Fruit fly (Drosophila melanogaster): Measurements from ENCODE around the gene CG42823.

The CG42823 gene

DNA sequence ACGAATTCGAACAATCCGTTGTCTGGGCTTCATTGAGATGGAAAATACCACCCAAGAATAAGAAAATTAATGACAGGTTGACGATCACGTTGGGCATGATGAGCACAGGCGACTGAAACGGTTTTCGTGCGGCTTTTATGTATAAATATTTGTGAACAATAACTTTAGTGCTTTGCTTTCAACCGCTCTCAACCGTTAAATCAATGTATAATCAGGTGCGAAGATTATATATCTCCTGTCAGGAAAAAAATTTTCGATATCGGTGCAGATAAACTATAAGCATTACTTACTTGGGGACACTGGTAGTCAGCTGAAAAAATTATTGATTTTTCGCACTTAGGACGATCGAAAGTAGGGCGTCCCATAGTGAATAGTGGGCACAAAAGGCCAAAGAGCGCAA is at the start of gene CG42823:
Gene CG42823 (minus strand): TSS at position 101 of the 400 bp plus-strand sequence.
- no peak for TF ChIP-seq topi (GFP tag; optimal IDR thresholded peaks at IDR 0.05)
- no peak for TF ChIP-seq CG11762 (GFP tag; optimal IDR thresholded peaks at IDR 0.05; ENCODE audit: insufficient read depth)
- TF ChIP-seq CG1621 (tag; optimal IDR thresholded peaks at IDR 0.05): no peak
- no peak for TF ChIP-seq CG9139 (GFP tag; optimal IDR thresholded peaks at IDR 0.05)
- no peak for TF ChIP-seq CG31627 (GFP tag; optimal IDR thresholded peaks at IDR 0.05)

DNA sequence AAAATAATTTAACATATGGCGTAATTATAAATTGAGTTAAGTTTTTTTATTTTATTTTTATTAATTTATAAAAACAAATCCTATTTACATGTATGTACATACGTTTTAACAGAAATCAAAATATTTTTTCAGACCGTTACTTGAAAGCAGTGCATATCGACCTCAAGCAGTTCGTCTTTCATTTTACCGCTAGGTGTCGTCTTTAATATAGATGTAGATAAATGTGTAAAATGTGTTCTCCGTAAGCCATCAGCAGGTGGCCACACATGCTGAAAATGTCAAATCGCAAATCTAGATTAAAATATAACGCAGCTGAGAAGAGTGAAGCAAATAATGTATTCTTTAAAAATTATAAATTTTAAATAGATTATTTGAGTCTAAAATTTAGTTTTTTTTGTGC is 44.5 kb upstream of the CG42823 start:
- TF ChIP-seq Eip78C (GFP tag) (peak; percentile 34), net (GFP tag; optimal IDR thresholded peaks at IDR 0.05) (no peak), CG31627 (GFP tag; optimal IDR thresholded peaks at IDR 0.05) (peak; percentile 6)

- TF ChIP-seq CG1621 (tag; optimal IDR thresholded peaks at IDR 0.05) (no peak), Sox15 (GFP tag; optimal IDR thresholded peaks at IDR 0.05) (no peak), CG4318 (GFP tag; optimal IDR thresholded peaks at IDR 0.05) (no peak), CG34406 (GFP tag; optimal IDR thresholded peaks at IDR 0.05) (no peak), acj6 (GFP tag; optimal IDR thresholded peaks at IDR 0.05) (no peak), Sox102F (GFP tag; optimal IDR thresholded peaks at IDR 0.05) (no peak), lz (GFP tag; optimal IDR thresholded peaks at IDR 0.05) (no peak), CG6808 (GFP tag; optimal IDR thresholded peaks at IDR 0.05) (no peak), CG8119 (GFP tag; IDR thresholded peaks at IDR 0.05) (no peak), Blimp-1 (GFP tag; optimal IDR thresholded peaks at IDR 0.05) (no peak), CG11294 (GFP tag; IDR thresholded peaks at IDR 0.05) (no peak), Eip78C (GFP tag) (no peak), CG11902 (GFP tag; optimal IDR thresholded peaks at IDR 0.05) (no peak), CG8319 (GFP tag; optimal IDR thresholded peaks at IDR 0.05) (no peak)
Measured at dm6 chr3R:17448758-17449157, 43.8 kb upstream of the CG42823 start, which contains the start of gene Eh. Eh (minus strand) TSS chr3R:17448858.

DNA sequence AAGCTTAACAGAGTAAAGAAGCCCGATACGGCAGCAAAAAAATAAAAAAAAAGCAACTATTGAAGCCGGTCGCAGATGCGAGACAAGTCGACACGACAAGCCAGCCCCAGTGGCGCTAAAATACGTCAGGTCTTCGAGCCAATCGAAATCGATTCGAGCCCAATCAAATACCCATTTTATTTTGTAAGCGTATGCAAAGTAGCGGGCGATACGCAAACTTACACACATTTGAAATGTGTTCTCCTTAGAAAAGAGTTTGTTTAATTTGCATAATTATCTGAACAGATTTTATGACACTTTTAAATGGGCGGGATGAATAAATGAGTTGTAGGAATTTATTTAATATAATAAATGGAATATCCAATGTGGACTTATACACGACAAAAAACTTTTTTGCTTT is 42.7 kb upstream of the CG42823 start:
- TF ChIP-seq CG8119 (GFP tag; IDR thresholded peaks at IDR 0.05) (no peak), CG10631 (GFP tag; optimal IDR thresholded peaks at IDR 0.05) (no peak), CG8319 (GFP tag; optimal IDR thresholded peaks at IDR 0.05) (no peak), Sox14 (GFP tag; optimal IDR thresholded peaks at IDR 0.05) (no peak), CG3032 (tag; optimal IDR thresholded peaks at IDR 0.05) (no peak), CG34406 (GFP tag; optimal IDR thresholded peaks at IDR 0.05) (no peak), Sox15 (GFP tag; optimal IDR thresholded peaks at IDR 0.05) (no peak), CG11294 (GFP tag; IDR thresholded peaks at IDR 0.05) (no peak), CG11902 (GFP tag; optimal IDR thresholded peaks at IDR 0.05) (no peak), vri (GFP tag; optimal IDR thresholded peaks at IDR 0.05) (no peak), svp (GFP tag) (no peak), CG11762 (GFP tag; optimal IDR thresholded peaks at IDR 0.05; ENCODE audit: insufficient read depth) (no peak), eg (GFP tag; IDR thresholded peaks at IDR 0.05) (no peak), Blimp-1 (GFP tag; optimal IDR thresholded peaks at IDR 0.05) (no peak), Ets96B (tag; optimal IDR thresholded peaks at IDR 0.05) (no peak), acj6 (GFP tag; optimal IDR thresholded peaks at IDR 0.05) (no peak), net (GFP tag; optimal IDR thresholded peaks at IDR 0.05) (no peak), spab (GFP tag; optimal IDR thresholded peaks at IDR 0.05) (no peak), Eip75B (GFP tag; optimal IDR thresholded peaks at IDR 0.05) (no peak)

dm6 chr3R:17440628-17441027 is 35.7 kb upstream of the CG42823 start, which contains the start of gene CG14331:
CG14331 (minus strand) TSS chr3R:17440728.
- TF ChIP-seq CG8319 (GFP tag; optimal IDR thresholded peaks at IDR 0.05) (no peak), Sox15 (GFP tag; optimal IDR thresholded peaks at IDR 0.05) (no peak), topi (GFP tag; optimal IDR thresholded peaks at IDR 0.05) (no peak), salr (GFP tag; optimal IDR thresholded peaks at IDR 0.05) (no peak), spab (GFP tag; optimal IDR thresholded peaks at IDR 0.05) (no peak), Met (GFP tag; optimal IDR thresholded peaks at IDR 0.05) (no peak)

- TF ChIP-seq Gug (GFP tag; IDR thresholded peaks at IDR 0.05) (no peak), topi (GFP tag; optimal IDR thresholded peaks at IDR 0.05) (no peak), Ets21C (GFP tag; optimal IDR thresholded peaks at IDR 0.05) (no peak), CG3919 (GFP tag; optimal IDR thresholded peaks at IDR 0.05) (no peak), Smox (GFP tag; optimal IDR thresholded peaks at IDR 0.05) (no peak), Eip93F (GFP tag; optimal IDR thresholded peaks at IDR 0.05) (no peak), CG6163 (GFP tag; IDR thresholded peaks at IDR 0.05) (no peak), Met (GFP tag; optimal IDR thresholded peaks at IDR 0.05) (no peak), CG32006 (GFP tag; optimal IDR thresholded peaks at IDR 0.05) (no peak), svp (GFP tag) (no peak), Sox14 (GFP tag; optimal IDR thresholded peaks at IDR 0.05) (no peak), CG4318 (GFP tag; optimal IDR thresholded peaks at IDR 0.05) (no peak), CG1621 (tag; optimal IDR thresholded peaks at IDR 0.05) (no peak), esn (GFP tag; optimal IDR thresholded peaks at IDR 0.05) (no peak)
Measured at dm6 chr3R:17434330-17434729, 29.4 kb upstream of the CG42823 start, which contains the start of gene CG44090. CG44090 (minus strand) TSS chr3R:17434430.

All from whole organism, prepupa.